Worm (Caenorhabditis elegans) whole organism, L1 larva: Measurements from ENCODE around the gene srh-265.

Source experiments
- ceh-88 ChIP-seq: fragments of 200-800 bp; sonication (Bioruptor generic); IDR thresholded peaks from 2 replicates; pipeline ENCODE4 v1.3.6; 2022; ENCODE audit warnings: missing genetic modification characterization, missing compliant biosample characterization
- ces-1 ChIP-seq: fragments of 150-350 bp; optimal IDR thresholded peaks from 2 replicates; lab custom pipeline; 2014; ENCODE audit warnings: missing biosample characterization, missing genetic modification reagents, missing genetic modification characterization
- elt-2 ChIP-seq: sonication (generic microtip); optimal IDR thresholded peaks from 2 replicates; lab custom pipeline; 2016; ENCODE audit warnings: missing genetic modification characterization, mild to moderate bottlenecking, inconsistent platforms, missing compliant biosample characterization, missing genetic modification reagents
- elt-3 ChIP-seq, 6 experiments: fragments of 150-350 bp in 1 of 6; sonication (generic microtip); optimal IDR thresholded peaks; 2 replicates each; lab custom pipeline; 2017 to 2018; ENCODE audit warnings: missing biosample characterization in 6 of 6, missing genetic modification characterization in 6 of 6, inconsistent platforms in 1 of 6
- lin-35 ChIP-seq, 2 experiments: fragments of 150-350 bp; optimal IDR thresholded peaks; 2 replicates each; lab custom pipeline; 2014; ENCODE audit warnings: missing biosample characterization in 2 of 2, missing genetic modification characterization in 2 of 2, missing genetic modification reagents in 2 of 2
- mdl-1 ChIP-seq, 2 experiments: fragments of 150-350 bp; optimal IDR thresholded peaks; 2 replicates each; lab custom pipeline; 2014 to 2017; ENCODE audit warnings: missing biosample characterization in 2 of 2, missing genetic modification characterization in 2 of 2, inconsistent platforms in 1 of 2
- mef-2 ChIP-seq: fragments of 150-350 bp; optimal IDR thresholded peaks from 2 replicates; lab custom pipeline; 2014; ENCODE audit warnings: missing biosample characterization, missing genetic modification characterization
- nhr-11 ChIP-seq: fragments of 150-350 bp; optimal IDR thresholded peaks from 2 replicates; lab custom pipeline; 2014; ENCODE audit warnings: missing biosample characterization, missing genetic modification characterization
- nhr-28 ChIP-seq: fragments of 150-350 bp; optimal IDR thresholded peaks from 2 replicates; lab custom pipeline; 2014; ENCODE audit warnings: missing biosample characterization, missing genetic modification characterization
- nhr-77 ChIP-seq: fragments of 150-350 bp; optimal IDR thresholded peaks from 2 replicates; lab custom pipeline; 2014; ENCODE audit warnings: missing biosample characterization, missing genetic modification characterization
- skn-1 ChIP-seq: fragments of 150-350 bp; optimal IDR thresholded peaks from 2 replicates; lab custom pipeline; 2014; ENCODE audit warnings: missing biosample characterization, missing genetic modification characterization
- unc-62 ChIP-seq: fragments of 150-350 bp; optimal IDR thresholded peaks from 2 replicates; lab custom pipeline; 2014; ENCODE audit warnings: missing biosample characterization, missing genetic modification reagents, missing genetic modification characterization

DNA sequence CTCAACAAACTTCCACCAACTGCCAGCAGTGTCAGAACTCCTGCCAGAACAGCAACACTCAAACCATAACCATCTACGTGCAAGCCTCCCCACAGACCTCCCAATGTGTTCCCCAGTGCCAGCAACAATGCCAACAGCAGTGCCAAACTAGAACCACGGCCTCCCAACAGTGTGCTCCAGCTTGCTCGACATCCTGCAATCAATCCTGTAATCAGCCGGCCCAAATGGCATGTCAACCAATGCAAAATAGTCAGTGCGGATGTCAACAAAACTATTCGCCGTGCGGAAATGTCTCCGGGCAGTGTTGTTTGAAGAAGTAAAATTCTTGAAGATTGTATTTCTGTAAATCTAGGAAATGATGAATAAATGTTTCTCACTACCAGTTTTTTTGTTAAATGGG is 50.7 kb downstream of the srh-265 start:
- no peak for TF ChIP-seq ces-1 (GFP tag; lab: Kevin White, UChicago)
- no peak for TF ChIP-seq nhr-11 (tag; lab: Kevin White, UChicago)
- TF ChIP-seq skn-1 (tag; lab: Kevin White, UChicago): no peak
- TF ChIP-seq nhr-77 (tag; lab: Kevin White, UChicago): no peak
- no peak for TF ChIP-seq elt-2 (tag; lab: Kevin White, UChicago)
- no peak for TF ChIP-seq lin-35 (GFP tag; optimal IDR thresholded peaks at IDR 0.05; lab: Kevin White, UChicago)
- no peak for TF ChIP-seq ceh-88 (GFP tag; lab: Robert Waterston, UW)
- no peak for TF ChIP-seq unc-62
- TF ChIP-seq elt-3 (tag; optimal IDR thresholded peaks at IDR 0.05; lab: Kevin White, UChicago): no peak
- TF ChIP-seq mef-2: no peak
- TF ChIP-seq nhr-28 (tag; lab: Kevin White, UChicago): no peak
- no peak for TF ChIP-seq mdl-1 (tag; optimal IDR thresholded peaks at IDR 0.05; lab: Kevin White, UChicago)
